Fruit fly (Drosophila melanogaster): Measurements from ENCODE around the gene Noc1.
A peak's percentile ranks its signal among the peaks of the same experiment; 100 is the strongest.

The Noc1 gene

dm6 chr3L:11093046-11093520, 18.5 kb downstream of the Noc1 start, which contains the start of gene JIL-1 (continued):
- TF ChIP-seq row (GFP tag; IDR thresholded peaks at IDR 0.05) (peak; percentile 93), zf30C (GFP tag; optimal IDR thresholded peaks at IDR 0.05) (no peak), jing (GFP tag; optimal IDR thresholded peaks at IDR 0.05) (no peak), Atf6 (GFP tag; IDR thresholded peaks at IDR 0.05) (peak; percentile 67), CG16863 (GFP tag; optimal IDR thresholded peaks at IDR 0.05) (no peak), ato (GFP tag; IDR thresholded peaks at IDR 0.05; ENCODE audit: partially characterized antibody) (peak; percentile 73), Aef1 (GFP tag; IDR thresholded peaks at IDR 0.05) (peak; percentile 47), Atf3 (GFP tag; optimal IDR thresholded peaks at IDR 0.05) (no peak), CG8765 (GFP tag; IDR thresholded peaks at IDR 0.05) (no peak), sob (GFP tag; IDR thresholded peaks at IDR 0.05) (peak; percentile 93), CG3407 (GFP tag; optimal IDR thresholded peaks at IDR 0.05) (peak; percentile 46), CG3847 (GFP tag; IDR thresholded peaks at IDR 0.05) (peak; percentile 96), BtbVII (GFP tag; optimal IDR thresholded peaks at IDR 0.05) (peak; percentile 39), chif (GFP tag; optimal IDR thresholded peaks at IDR 0.05) (peak; percentile 2 to 20), CG1602 (GFP tag; optimal IDR thresholded peaks at IDR 0.05) (peak; percentile 46), CG11398 (GFP tag; optimal IDR thresholded peaks at IDR 0.05) (no peak), ken (GFP tag; IDR thresholded peaks at IDR 0.05) (peak; percentile 81), CG14710 (tag; optimal IDR thresholded peaks at IDR 0.05) (peak; percentile 58), CG11456 (GFP tag; IDR thresholded peaks at IDR 0.05) (peak; percentile 84), CG12299 (tag; optimal IDR thresholded peaks at IDR 0.05) (no peak), CG13287 (GFP tag; IDR thresholded peaks at IDR 0.05; ENCODE audit: partially characterized antibody) (peak; percentile 88), CG7556 (GFP tag; optimal IDR thresholded peaks at IDR 0.05) (peak; percentile 27), CG11085 (GFP tag; IDR thresholded peaks at IDR 0.05) (peak; percentile 76), Hr78 (GFP tag; optimal IDR thresholded peaks at IDR 0.05) (no peak), Myb (GFP tag; optimal IDR thresholded peaks at IDR 0.05) (peak; percentile 31), CG5245 (GFP tag; optimal IDR thresholded peaks at IDR 0.05) (peak; percentile 40), CG8281 (tag; optimal IDR thresholded peaks at IDR 0.05) (no peak), Ada2b (GFP tag; IDR thresholded peaks at IDR 0.05) (peak; percentile 66), CG14441 (GFP tag; IDR thresholded peaks at IDR 0.05) (peak; percentile 77), CG13775 (GFP tag; optimal IDR thresholded peaks at IDR 0.05) (peak; percentile 37), NfI (GFP tag; optimal IDR thresholded peaks at IDR 0.05) (peak; percentile 72), cato (GFP tag; optimal IDR thresholded peaks at IDR 0.05; ENCODE audit: borderline replicate concordance) (peak; percentile 21), sc (optimal IDR thresholded peaks at IDR 0.05) (no peak), sc (GFP tag; optimal IDR thresholded peaks at IDR 0.05) (no peak), CG9932 (GFP tag; IDR thresholded peaks at IDR 0.05) (peak; percentile 95), CG11504 (tag; optimal IDR thresholded peaks at IDR 0.05) (peak; percentile 61), nmo (GFP tag; optimal IDR thresholded peaks at IDR 0.05) (peak; percentile 56), Scr (GFP tag; IDR thresholded peaks at IDR 0.05; ENCODE audit: partially characterized antibody) (peak; percentile 88), Lim3 (GFP tag; IDR thresholded peaks at IDR 0.05) (no peak), onecut (GFP tag; IDR thresholded peaks at IDR 0.05) (peak; percentile 56), CG11247 (GFP tag; IDR thresholded peaks at IDR 0.05) (peak; percentile 83), slbo (GFP tag; IDR thresholded peaks at IDR 0.05) (peak; percentile 93), maf-S (GFP tag; optimal IDR thresholded peaks at IDR 0.05) (no peak), nerfin-1 (tag; optimal IDR thresholded peaks at IDR 0.05) (peak; percentile 30), CG1603 (tag; optimal IDR thresholded peaks at IDR 0.05) (peak; percentile 35), Bteb2 (GFP tag; optimal IDR thresholded peaks at IDR 0.05) (peak; percentile 18), gfzf (GFP tag; optimal IDR thresholded peaks at IDR 0.05) (no peak), cad (GFP tag; optimal IDR thresholded peaks at IDR 0.05) (no peak), H2.0 (GFP tag; IDR thresholded peaks at IDR 0.05) (peak; percentile 67), CG16813 (GFP tag; IDR thresholded peaks at IDR 0.05; ENCODE audit: partially characterized antibody) (peak; percentile 89), CG8478 (optimal IDR thresholded peaks at IDR 0.05) (no peak), Opbp (GFP tag; IDR thresholded peaks at IDR 0.05; ENCODE audit: partially characterized antibody) (peak; percentile 93)
